Fruit fly (Drosophila melanogaster): ENCODE measurements around the gene CG13728.

The CG13728 gene

DNA sequence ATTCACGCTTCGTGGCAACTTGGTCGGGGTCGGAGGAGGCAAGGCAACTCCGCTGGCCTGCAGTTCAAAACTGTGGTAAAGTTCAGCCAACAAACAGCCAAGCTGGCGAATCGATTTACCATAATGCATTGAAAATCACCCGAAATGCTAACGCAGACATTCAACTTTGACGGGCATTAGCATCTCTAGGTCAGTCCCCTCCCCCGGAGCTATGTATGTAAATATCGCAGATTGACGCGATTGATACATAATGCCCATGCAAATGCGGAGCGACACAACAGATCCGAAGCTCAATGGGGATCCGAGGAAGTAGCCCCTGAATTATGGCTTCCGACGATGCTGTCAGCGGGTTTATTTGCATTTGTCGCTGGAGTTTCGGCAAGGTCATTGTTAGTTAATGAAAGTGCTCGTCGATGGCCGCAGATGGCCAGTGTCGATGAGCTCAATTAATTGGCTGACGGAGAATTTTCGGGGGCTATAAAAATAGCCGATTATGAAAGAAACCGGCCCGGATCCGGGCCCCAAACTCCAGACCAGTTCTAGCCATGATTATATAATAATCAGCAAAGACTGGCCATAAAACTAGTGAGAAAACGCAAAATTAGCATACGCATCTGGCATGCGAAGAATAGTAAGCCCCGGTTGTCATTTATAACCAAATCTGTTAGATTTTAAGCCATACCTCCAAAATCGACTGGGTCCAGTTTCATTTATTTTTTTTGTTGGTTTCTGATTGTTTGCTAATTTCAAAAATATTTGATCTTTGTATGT lies 4.3 kb upstream of the CG13728 start:
- TF ChIP-seq Hr83 (GFP tag; optimal IDR thresholded peaks at IDR 0.05; ENCODE audit: poor library complexity, severe bottlenecking), result no peak
- no peak for TF ChIP-seq sage (GFP tag; optimal IDR thresholded peaks at IDR 0.05)
- TF ChIP-seq brk (GFP tag; optimal IDR thresholded peaks at IDR 0.05), result no peak
- TF ChIP-seq fru (GFP tag; optimal IDR thresholded peaks at IDR 0.05), result no peak
- no peak for TF ChIP-seq jim (GFP tag; optimal IDR thresholded peaks at IDR 0.05)
- no peak for TF ChIP-seq Myc (optimal IDR thresholded peaks at IDR 0.05)
- TF ChIP-seq h (GFP tag; optimal IDR thresholded peaks at IDR 0.05), result no peak
- no peak for TF ChIP-seq dmrt93B (GFP tag; optimal IDR thresholded peaks at IDR 0.05)
- TF ChIP-seq Vsx2 (GFP tag; optimal IDR thresholded peaks at IDR 0.05; ENCODE audit: partially characterized antibody), result no peak
- no peak for TF ChIP-seq Abd-B (GFP tag; optimal IDR thresholded peaks at IDR 0.05)
- no peak for TF ChIP-seq dsf (GFP tag; optimal IDR thresholded peaks at IDR 0.05; ENCODE audit: borderline replicate concordance)

DNA sequence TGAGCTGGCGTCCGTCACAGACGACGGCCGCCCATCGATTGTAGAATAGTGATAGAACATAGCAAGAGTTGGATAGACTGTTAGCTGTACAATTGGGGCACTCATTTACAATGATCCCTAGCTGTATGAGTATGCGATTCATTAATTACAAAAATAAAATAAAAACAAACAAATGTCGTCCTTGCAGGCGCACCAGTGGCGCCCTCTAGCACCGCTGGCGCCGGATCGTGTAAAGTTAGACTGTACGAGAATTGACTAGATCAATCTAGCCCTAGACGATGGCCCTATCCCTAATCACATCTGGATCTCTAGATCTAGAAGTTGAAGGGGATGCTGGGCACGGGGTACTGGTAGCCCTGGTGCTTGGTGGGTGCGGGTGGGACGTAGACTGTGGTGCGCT lies 1.2 kb upstream of the CG13728 start:
- TF ChIP-seq foxo (GFP tag; optimal IDR thresholded peaks at IDR 0.05), result no peak
- TF ChIP-seq jim (GFP tag; optimal IDR thresholded peaks at IDR 0.05), result no peak
- TF ChIP-seq Dfd (GFP tag; optimal IDR thresholded peaks at IDR 0.05), result no peak
- TF ChIP-seq dmrt93B (GFP tag; optimal IDR thresholded peaks at IDR 0.05), result no peak
- TF ChIP-seq OdsH (GFP tag; optimal IDR thresholded peaks at IDR 0.05), result no peak
- no peak for TF ChIP-seq psq (GFP tag; optimal IDR thresholded peaks at IDR 0.05)
- TF ChIP-seq CG9705 (GFP tag; optimal IDR thresholded peaks at IDR 0.05), result no peak
- no peak for TF ChIP-seq Jra (GFP tag; optimal IDR thresholded peaks at IDR 0.05)
- TF ChIP-seq rgr (GFP tag; optimal IDR thresholded peaks at IDR 0.05), result no peak
- TF ChIP-seq Sp1 (GFP tag; optimal IDR thresholded peaks at IDR 0.05), result no peak
- no peak for TF ChIP-seq Myc (optimal IDR thresholded peaks at IDR 0.05)
- no peak for TF ChIP-seq CrebA (GFP tag; optimal IDR thresholded peaks at IDR 0.05; ENCODE audit: borderline replicate concordance)
- TF ChIP-seq Dif (GFP tag; optimal IDR thresholded peaks at IDR 0.05; ENCODE audit: partially characterized antibody), result no peak
- TF ChIP-seq usp (GFP tag; optimal IDR thresholded peaks at IDR 0.05), result no peak
- TF ChIP-seq Abd-B (GFP tag; optimal IDR thresholded peaks at IDR 0.05), result no peak
- no peak for TF ChIP-seq N (GFP tag; optimal IDR thresholded peaks at IDR 0.05)

DNA sequence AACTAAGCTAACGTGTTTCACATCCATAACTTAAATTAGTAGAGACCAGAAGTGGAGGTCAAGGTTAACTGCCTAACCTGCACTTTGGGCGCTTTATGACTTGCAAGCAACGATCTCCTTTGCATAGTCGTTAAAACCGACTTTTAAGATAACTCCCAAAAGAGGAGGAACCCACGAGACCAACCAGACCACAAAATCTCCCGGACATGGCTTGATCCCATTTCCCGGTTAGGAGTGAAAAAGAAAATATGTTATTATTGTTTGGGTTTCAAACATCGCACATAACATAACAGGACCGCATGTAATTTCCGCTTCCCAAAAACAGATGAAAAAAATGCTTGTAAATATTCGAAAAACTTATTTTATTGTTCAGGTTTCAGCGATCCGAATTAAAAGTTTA lies 757 bp upstream of the CG13728 start:
- TF ChIP-seq woc (GFP tag; optimal IDR thresholded peaks at IDR 0.05) (no peak), dsf (GFP tag; optimal IDR thresholded peaks at IDR 0.05; ENCODE audit: borderline replicate concordance) (no peak), Dfd (GFP tag; optimal IDR thresholded peaks at IDR 0.05) (no peak), Rel (GFP tag; optimal IDR thresholded peaks at IDR 0.05) (no peak), Rel (tag; optimal IDR thresholded peaks at IDR 0.05) (no peak)

DNA sequence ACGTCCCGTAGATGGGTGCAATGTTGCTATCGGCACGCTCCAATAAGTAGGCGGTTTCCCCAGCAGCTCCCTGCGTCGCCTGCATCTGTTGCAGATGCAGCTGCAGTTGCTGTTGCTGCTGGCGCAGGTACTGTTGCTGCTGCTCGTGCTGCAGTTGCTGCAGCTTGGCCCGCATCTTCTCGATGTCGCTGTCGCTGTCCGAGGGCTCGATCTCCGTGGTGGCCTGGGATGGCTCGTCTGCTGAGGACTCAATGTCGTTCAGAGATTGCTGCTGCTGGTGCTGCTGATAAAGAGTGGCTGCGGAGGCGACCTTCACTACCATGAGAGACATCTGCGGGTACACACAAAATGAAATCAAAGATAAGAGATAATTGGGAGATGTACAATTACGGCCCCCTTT lies 538 bp downstream of the CG13728 start:
- TF ChIP-seq Jra (GFP tag; optimal IDR thresholded peaks at IDR 0.05) (no peak), CG9705 (GFP tag; optimal IDR thresholded peaks at IDR 0.05) (no peak), Abd-B (GFP tag; optimal IDR thresholded peaks at IDR 0.05) (no peak), GATAd (GFP tag; optimal IDR thresholded peaks at IDR 0.05) (no peak), dsf (GFP tag; optimal IDR thresholded peaks at IDR 0.05; ENCODE audit: borderline replicate concordance) (no peak), CrebA (GFP tag; optimal IDR thresholded peaks at IDR 0.05; ENCODE audit: borderline replicate concordance) (no peak), sage (GFP tag; optimal IDR thresholded peaks at IDR 0.05) (no peak), ey (GFP tag; optimal IDR thresholded peaks at IDR 0.05) (no peak), psq (GFP tag; optimal IDR thresholded peaks at IDR 0.05) (no peak), CG32264 (GFP tag; optimal IDR thresholded peaks at IDR 0.05) (no peak), brk (GFP tag; optimal IDR thresholded peaks at IDR 0.05) (no peak), Myc (optimal IDR thresholded peaks at IDR 0.05) (no peak), sv (GFP tag; optimal IDR thresholded peaks at IDR 0.05) (no peak), Hr78 (GFP tag; optimal IDR thresholded peaks at IDR 0.05) (no peak), rgr (GFP tag; optimal IDR thresholded peaks at IDR 0.05) (no peak), woc (GFP tag; optimal IDR thresholded peaks at IDR 0.05) (no peak), h (GFP tag; optimal IDR thresholded peaks at IDR 0.05) (no peak), Vsx2 (GFP tag; optimal IDR thresholded peaks at IDR 0.05; ENCODE audit: partially characterized antibody) (no peak), lola (GFP tag; optimal IDR thresholded peaks at IDR 0.05) (no peak), Dfd (GFP tag; optimal IDR thresholded peaks at IDR 0.05) (no peak)

Measured in whole organism, wandering third instar larva.